Worm (Caenorhabditis elegans): Measurements from ENCODE around the gene C25H3.17.
A peak's percentile ranks its signal among the peaks of the same experiment; 100 is the strongest.

The C25H3.17 gene

ce11 chrII:5660736-5661734 lies 8.4 kb downstream of the C25H3.17 start, which contains the start of the genes ift-43 and mdt-26:
Gene ift-43, minus strand, starts transcription at chrII:5660786.
Gene mdt-26, plus strand, starts transcription at chrII:5661181.
- TF ChIP-seq blmp-1 (tag; optimal IDR thresholded peaks at IDR 0.05) (no peak), nhr-12 (tag; optimal IDR thresholded peaks at IDR 0.05) (no peak), unc-120 (tag; optimal IDR thresholded peaks at IDR 0.05; ENCODE audit: poor library complexity, severe bottlenecking) (peak; percentile 74), ceh-83 (GFP tag; optimal IDR thresholded peaks at IDR 0.05) (no peak), ceh-39 (tag; optimal IDR thresholded peaks at IDR 0.05) (no peak), zip-8 (tag; optimal IDR thresholded peaks at IDR 0.05) (no peak), ztf-11 (tag; optimal IDR thresholded peaks at IDR 0.05) (peak; percentile 20), bed-3 (GFP tag; optimal IDR thresholded peaks at IDR 0.05) (no peak), elt-3 (tag; optimal IDR thresholded peaks at IDR 0.05) (no peak), hlh-1 (tag; optimal IDR thresholded peaks at IDR 0.05) (peak; percentile 55), ces-1 (GFP tag; optimal IDR thresholded peaks at IDR 0.05) (peak; percentile 36), sptf-1 (tag; optimal IDR thresholded peaks at IDR 0.05) (peak; percentile 85), lin-32 (GFP tag; optimal IDR thresholded peaks at IDR 0.05) (no peak), nhr-237 (tag; optimal IDR thresholded peaks at IDR 0.05) (no peak), ham-2 (GFP tag; optimal IDR thresholded peaks at IDR 0.05) (peak; percentile 78), nhr-28 (tag; optimal IDR thresholded peaks at IDR 0.05) (no peak), snpc-4 (tag; optimal IDR thresholded peaks at IDR 0.05) (no peak), nhr-2 (tag; optimal IDR thresholded peaks at IDR 0.05) (no peak), drap-1 (GFP tag; optimal IDR thresholded peaks at IDR 0.05) (peak; percentile 70), unc-39 (tag; optimal IDR thresholded peaks at IDR 0.05) (no peak), flh-1 (GFP tag; optimal IDR thresholded peaks at IDR 0.05) (peak; percentile 32), mab-5 (tag; optimal IDR thresholded peaks at IDR 0.05) (peak; percentile 48), ceh-43 (GFP tag; optimal IDR thresholded peaks at IDR 0.05) (no peak), mep-1 (tag; optimal IDR thresholded peaks at IDR 0.05) (peak; percentile 42), M03D4.4 (tag; optimal IDR thresholded peaks at IDR 0.05) (peak; percentile 67), pha-4 (tag; optimal IDR thresholded peaks at IDR 0.05) (peak; percentile 53), nhr-76 (tag; optimal IDR thresholded peaks at IDR 0.05) (no peak), unc-62 (GFP tag; optimal IDR thresholded peaks at IDR 0.05) (peak; percentile 42), lin-13 (tag; optimal IDR thresholded peaks at IDR 0.05) (peak; percentile 73), cnd-1 (tag; optimal IDR thresholded peaks at IDR 0.05) (peak; percentile 80), tbx-8 (GFP tag; optimal IDR thresholded peaks at IDR 0.05) (no peak), lsy-2 (tag; optimal IDR thresholded peaks at IDR 0.05) (peak; percentile 86), elt-1 (tag; optimal IDR thresholded peaks at IDR 0.05; ENCODE audit: borderline replicate concordance, insufficient read depth) (no peak), sem-2 (GFP tag; optimal IDR thresholded peaks at IDR 0.05) (no peak), mls-2 (tag; optimal IDR thresholded peaks at IDR 0.05) (peak; percentile 40)

ce11 chrII:5660155-5660554 lies 9.3 kb downstream of the C25H3.17 start:
- TF ChIP-seq nhr-28 (tag; optimal IDR thresholded peaks at IDR 0.05), result no peak

- TF ChIP-seq ces-1 (GFP tag; optimal IDR thresholded peaks at IDR 0.05) (no peak), lin-13 (tag; optimal IDR thresholded peaks at IDR 0.05) (no peak), elt-1 (tag; optimal IDR thresholded peaks at IDR 0.05; ENCODE audit: borderline replicate concordance, insufficient read depth) (no peak), ham-2 (GFP tag; optimal IDR thresholded peaks at IDR 0.05) (no peak), snpc-4 (tag; optimal IDR thresholded peaks at IDR 0.05) (no peak), lin-32 (GFP tag; optimal IDR thresholded peaks at IDR 0.05) (no peak), ztf-11 (tag; optimal IDR thresholded peaks at IDR 0.05) (no peak), lsy-2 (tag; optimal IDR thresholded peaks at IDR 0.05) (no peak), sem-2 (GFP tag; optimal IDR thresholded peaks at IDR 0.05) (no peak), sptf-1 (tag; optimal IDR thresholded peaks at IDR 0.05) (no peak), cnd-1 (tag; optimal IDR thresholded peaks at IDR 0.05) (no peak), nhr-28 (tag; optimal IDR thresholded peaks at IDR 0.05) (no peak), ceh-83 (GFP tag; optimal IDR thresholded peaks at IDR 0.05) (no peak), flh-1 (GFP tag; optimal IDR thresholded peaks at IDR 0.05) (no peak), nhr-2 (tag; optimal IDR thresholded peaks at IDR 0.05) (no peak), unc-62 (GFP tag; optimal IDR thresholded peaks at IDR 0.05) (no peak)
Measured at ce11 chrII:5659675-5660074, 9.8 kb downstream of the C25H3.17 start, which contains the start of gene fut-3. Gene fut-3, minus strand, starts transcription at chrII:5659775.

Data from whole organism, mixed stage, embryonic.